Worm (Caenorhabditis elegans) whole organism, late embryonic: Measurements from ENCODE around the gene rpc-1.

Experiments
- K09A11.1 ChIP-seq: sonication (generic microtip); optimal IDR thresholded peaks from 2 replicates; lab custom pipeline; 2017; ENCODE audit warnings: antibody characterized with exemption, mild to moderate bottlenecking, missing genetic modification characterization, missing compliant biosample characterization; ENCODE audit not compliant: insufficient read depth
- ama-1 ChIP-seq: fragments of 150-350 bp; optimal IDR thresholded peaks from 2 replicates; lab custom pipeline; 2014
- ceh-31 ChIP-seq: sonication (generic microtip); optimal IDR thresholded peaks from 2 replicates; lab custom pipeline; 2016; ENCODE audit warnings: missing genetic modification characterization, missing compliant biosample characterization
- ceh-6 ChIP-seq: fragments of 200-800 bp; sonication (Bioruptor generic); optimal IDR thresholded peaks from 2 replicates; lab custom pipeline; 2018; ENCODE audit warnings: mild to moderate bottlenecking, missing genetic modification characterization, missing compliant biosample characterization
- che-1 ChIP-seq: sonication (generic microtip); optimal IDR thresholded peaks from 2 replicates; lab custom pipeline; 2016; ENCODE audit warnings: mild to moderate bottlenecking, missing genetic modification characterization, missing compliant biosample characterization
- elt-2 ChIP-seq: sonication (generic microtip); optimal IDR thresholded peaks from 2 replicates; lab custom pipeline; 2016; ENCODE audit warnings: missing genetic modification reagents, missing genetic modification characterization, missing compliant biosample characterization
- fkh-10 ChIP-seq: fragments of 150-350 bp; optimal IDR thresholded peaks from 2 replicates; lab custom pipeline; 2014; ENCODE audit warnings: missing biosample characterization, missing genetic modification reagents, missing genetic modification characterization
- hlh-30 ChIP-seq: sonication (generic microtip); optimal IDR thresholded peaks from 2 replicates; lab custom pipeline; 2017; ENCODE audit warnings: antibody characterized with exemption, missing genetic modification characterization, missing compliant biosample characterization; ENCODE audit not compliant: insufficient read depth
- hlh-6 ChIP-seq: sonication (generic microtip); optimal IDR thresholded peaks from 2 replicates; lab custom pipeline; 2016; ENCODE audit warnings: missing genotype, missing genetic modification characterization, missing compliant biosample characterization
- pag-3 ChIP-seq: sonication (generic microtip); optimal IDR thresholded peaks from 2 replicates; lab custom pipeline; 2016; ENCODE audit warnings: missing compliant biosample characterization, missing genetic modification characterization, borderline replicate concordance
- sox-4 ChIP-seq: sonication (generic microtip); optimal IDR thresholded peaks from 2 replicates; lab custom pipeline; 2017; ENCODE audit warnings: mild to moderate bottlenecking, missing genetic modification characterization, inconsistent platforms, missing compliant biosample characterization
- zip-5 ChIP-seq: sonication (generic microtip); optimal IDR thresholded peaks from 2 replicates; lab custom pipeline; 2016; ENCODE audit warnings: missing genetic modification characterization, missing compliant biosample characterization

DNA sequence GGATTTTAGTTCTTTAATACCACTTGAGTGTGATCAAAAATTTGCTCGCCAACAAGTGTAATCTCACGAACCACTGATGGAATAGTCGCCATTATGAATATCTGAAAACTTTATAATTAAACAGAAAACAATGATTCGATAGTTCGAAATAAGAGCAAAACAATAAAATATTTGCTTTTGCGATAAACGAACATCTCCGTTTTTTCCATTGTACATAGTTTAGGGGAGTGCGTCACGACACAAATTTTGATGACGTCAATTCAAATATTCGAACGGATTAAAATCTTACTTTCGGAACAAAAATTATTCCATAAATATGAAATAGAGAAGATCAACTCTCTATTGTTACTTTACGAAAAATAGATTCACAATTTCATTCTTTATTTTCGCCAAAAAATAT, 31.6 kb downstream of the rpc-1 start, which contains the start of gene mutd-1:
- TF ChIP-seq ama-1 (lab: Kevin White, UChicago) (no peak), sox-4 (tag; lab: Kevin White, UChicago) (no peak), che-1 (tag; lab: Kevin White, UChicago) (no peak), ceh-31 (no peak), pag-3 (tag; lab: Kevin White, UChicago) (no peak), ceh-6 (no peak), hlh-30 (tag; lab: Kevin White, UChicago) (no peak), fkh-10 (no peak), hlh-6 (no peak), zip-5 (no peak), K09A11.1 (tag; lab: Kevin White, UChicago) (no peak), elt-2 (tag; lab: Kevin White, UChicago) (no peak)
